Worm (Caenorhabditis elegans) whole organism, early embryonic: ENCODE data around the gene B0034.7.

Experiments used
- B0310.2 ChIP-seq: sonication (generic microtip); optimal IDR thresholded peaks from 2 replicates; lab custom pipeline; 2016; ENCODE audit warnings: mild to moderate bottlenecking, missing genetic modification characterization, missing compliant biosample characterization
- ama-1 ChIP-seq: fragments of 150-350 bp; optimal IDR thresholded peaks from 2 replicates; lab custom pipeline; 2014
- ceh-13 ChIP-seq: fragments of 200-800 bp; sonication (Bioruptor generic); optimal IDR thresholded peaks from 2 replicates; lab custom pipeline; 2018; ENCODE audit warnings: mild to moderate bottlenecking, missing genetic modification characterization, missing compliant biosample characterization
- ceh-36 ChIP-seq: sonication (generic microtip); optimal IDR thresholded peaks from 2 replicates; lab custom pipeline; 2016; ENCODE audit warnings: missing genetic modification characterization, inconsistent platforms, missing compliant biosample characterization
- flt-1 ChIP-seq: fragments of 200-800 bp; sonication (Bioruptor generic); IDR thresholded peaks from 2 replicates; pipeline ENCODE4 v1.3.6; 2022; ENCODE audit warnings: missing genetic modification characterization, missing compliant biosample characterization
- hmg-4 ChIP-seq: fragments of 200-800 bp; sonication (Bioruptor generic); optimal IDR thresholded peaks from 2 replicates; lab custom pipeline; 2018; ENCODE audit warnings: mild to moderate bottlenecking, missing genetic modification characterization, missing compliant biosample characterization
- hnd-1 ChIP-seq: sonication (generic microtip); optimal IDR thresholded peaks from 2 replicates; lab custom pipeline; 2016; ENCODE audit warnings: missing genetic modification characterization, missing compliant biosample characterization
- pes-1 ChIP-seq: fragments of 200-800 bp; sonication (Bioruptor generic); IDR thresholded peaks from 2 replicates; pipeline ENCODE4 v1.3.6; 2022; ENCODE audit warnings: missing genetic modification reagents, missing genetic modification characterization, missing compliant biosample characterization
- tbx-11 ChIP-seq: fragments of 200-800 bp; sonication (Bioruptor generic); IDR thresholded peaks from 2 replicates; pipeline ENCODE4 v1.3.6; 2022; ENCODE audit warnings: missing genetic modification characterization, missing compliant biosample characterization
- tra-4 ChIP-seq: sonication (generic microtip); optimal IDR thresholded peaks from 2 replicates; lab custom pipeline; 2017; ENCODE audit warnings: missing genetic modification characterization, missing compliant biosample characterization

ce11 chrII:5931904-5932764, 29.3 kb upstream of the B0034.7 start:
- TF ChIP-seq ama-1 (lab: Kevin White, UChicago) (no peak), ceh-36 (no peak), flt-1 (GFP tag; lab: Robert Waterston, UW) (no peak), ceh-13 (GFP tag; lab: Kevin White, UChicago) (no peak), hmg-4 (GFP tag; lab: Kevin White, UChicago) (no peak), hnd-1 (tag; lab: Kevin White, UChicago) (no peak), tra-4 (tag; lab: Kevin White, UChicago) (no peak), tbx-11 (GFP tag; lab: Robert Waterston, UW) (no peak), pes-1 (no peak), B0310.2 (tag; lab: Kevin White, UChicago) (no peak)
